Fruit fly (Drosophila melanogaster) whole organism, embryonic: ENCODE data around the gene Vm26Aa.
A peak's percentile ranks its signal among the peaks of the same experiment; 100 is the strongest.

Experiments
- CG11695 ChIP-seq: fragments of 200-800 bp; sonication (Bioruptor generic); IDR thresholded peaks from 3 replicates; pipeline ENCODE4 v1.3.6; 2022; ENCODE audit warnings: missing biosample characterization, missing genetic modification characterization
- CG12071 ChIP-seq: fragments of 200-800 bp; sonication (Bioruptor generic); optimal IDR thresholded peaks from 3 replicates; lab custom pipeline; 2018; ENCODE audit warnings: missing biosample characterization, mild to moderate bottlenecking, missing genetic modification characterization
- CG12104 ChIP-seq: fragments of 200-800 bp; sonication (Bioruptor generic); optimal IDR thresholded peaks from 3 replicates; lab custom pipeline; 2016; ENCODE audit warnings: missing biosample characterization, missing genetic modification characterization
- CG15011 ChIP-seq: fragments of 200-800 bp; sonication (Bioruptor generic); optimal IDR thresholded peaks from 3 replicates; lab custom pipeline; 2018; ENCODE audit warnings: missing biosample characterization, mild to moderate bottlenecking, missing genetic modification characterization
- CG17359 ChIP-seq: fragments of 200-800 bp; sonication (Bioruptor generic); optimal IDR thresholded peaks from 3 replicates; lab custom pipeline; 2018; ENCODE audit warnings: missing biosample characterization, mild to moderate bottlenecking, missing genetic modification characterization, moderate library complexity
- CG17361 ChIP-seq: fragments of 200-800 bp; sonication (Bioruptor generic); IDR thresholded peaks from 3 replicates; pipeline ENCODE4 v1.3.6; 2022; ENCODE audit warnings: missing biosample characterization, missing genetic modification characterization
- CG17568 ChIP-seq: fragments of 200-800 bp; sonication (Bioruptor generic); optimal IDR thresholded peaks from 2 replicates; lab custom pipeline; 2018; ENCODE audit warnings: missing biosample characterization, mild to moderate bottlenecking, missing genetic modification characterization, moderate library complexity
- CG17829 ChIP-seq: fragments of 200-800 bp; optimal IDR thresholded peaks from 2 replicates; lab custom pipeline; 2019; ENCODE audit warnings: missing biosample characterization, mild to moderate bottlenecking, missing genetic modification characterization, moderate library complexity
- CG1792 ChIP-seq: fragments of 200-800 bp; sonication (Bioruptor generic); optimal IDR thresholded peaks from 2 replicates; lab custom pipeline; 2016; ENCODE audit warnings: missing biosample characterization, missing genetic modification characterization
- CG1832 ChIP-seq: fragments of 200-800 bp; sonication (Bioruptor generic); optimal IDR thresholded peaks from 2 replicates; lab custom pipeline; 2017; ENCODE audit warnings: missing biosample characterization, mild to moderate bottlenecking, missing genetic modification characterization, inconsistent platforms
- CG18476 ChIP-seq: fragments of 200-800 bp; sonication (Bioruptor generic); optimal IDR thresholded peaks from 2 replicates; lab custom pipeline; 2016; ENCODE audit warnings: missing biosample characterization, mild to moderate bottlenecking, missing genetic modification characterization
- CG2712 ChIP-seq: fragments of 200-800 bp; optimal IDR thresholded peaks from 3 replicates; lab custom pipeline; 2019; ENCODE audit warnings: missing biosample characterization, mild to moderate bottlenecking, missing genetic modification characterization, moderate library complexity
- CG30431 ChIP-seq: fragments of 200-800 bp; sonication (Bioruptor generic); optimal IDR thresholded peaks from 2 replicates; lab custom pipeline; 2017; ENCODE audit warnings: missing biosample characterization, missing genetic modification characterization
- CG33557 ChIP-seq: fragments of 200-800 bp; sonication (Bioruptor generic); optimal IDR thresholded peaks from 2 replicates; lab custom pipeline; 2019; ENCODE audit warnings: missing biosample characterization, mild to moderate bottlenecking, missing genetic modification characterization, moderate library complexity
- CG3407 ChIP-seq: fragments of 200-800 bp; sonication (Bioruptor generic); optimal IDR thresholded peaks from 2 replicates; lab custom pipeline; 2018; ENCODE audit warnings: missing biosample characterization, mild to moderate bottlenecking, missing genetic modification characterization
- CG4617 ChIP-seq: fragments of 200-800 bp; sonication (Bioruptor generic); optimal IDR thresholded peaks from 3 replicates; lab custom pipeline; 2016; ENCODE audit warnings: missing biosample characterization, missing genetic modification characterization, borderline replicate concordance
- CG6272 ChIP-seq: fragments of 200-800 bp; sonication (Bioruptor generic); IDR thresholded peaks from 2 replicates; pipeline ENCODE4 v1.3.6; 2022; ENCODE audit warnings: missing biosample characterization, missing genetic modification characterization
- CG6765 ChIP-seq: fragments of 200-800 bp; sonication (Bioruptor generic); optimal IDR thresholded peaks from 3 replicates; lab custom pipeline; 2017; ENCODE audit warnings: missing biosample characterization, mild to moderate bottlenecking, missing genetic modification characterization
- CG8290 ChIP-seq, 3 experiments: fragments of 200-800 bp; sonication (Bioruptor generic); optimal IDR thresholded peaks; 2 replicates each; lab custom pipeline; 2016 to 2019; ENCODE audit warnings: missing biosample characterization in 3 of 3, missing genetic modification characterization in 3 of 3, mild to moderate bottlenecking in 2 of 3, moderate library complexity in 1 of 3
- Dll ChIP-seq: fragments of 200-800 bp; sonication (Bioruptor generic); IDR thresholded peaks from 4 replicates; pipeline ENCODE4 v1.3.6; 2022; ENCODE audit warnings: missing biosample characterization, missing genetic modification characterization; ENCODE audit not compliant: partially characterized antibody
- Doc2 ChIP-seq: fragments of 200-800 bp; sonication (Bioruptor generic); IDR thresholded peaks from 2 replicates; pipeline ENCODE4 v1.3.6; 2022; ENCODE audit warnings: missing biosample characterization, missing genetic modification characterization
- ERR ChIP-seq: fragments of 200-800 bp; sonication (Bioruptor generic); optimal IDR thresholded peaks from 2 replicates; lab custom pipeline; 2016; ENCODE audit warnings: missing biosample characterization, missing genetic modification characterization
- HLHmδ ChIP-seq: fragments of 200-800 bp; sonication (Bioruptor generic); optimal IDR thresholded peaks from 2 replicates; lab custom pipeline; 2018; ENCODE audit warnings: missing biosample characterization, mild to moderate bottlenecking, missing genetic modification characterization, moderate library complexity
- Neu2 ChIP-seq: fragments of 200-800 bp; sonication (Bioruptor generic); optimal IDR thresholded peaks from 3 replicates; lab custom pipeline; 2016; ENCODE audit warnings: missing biosample characterization, missing genetic modification characterization, borderline replicate concordance
- Optix ChIP-seq: fragments of 200-800 bp; sonication (Bioruptor generic); IDR thresholded peaks from 3 replicates; pipeline ENCODE4 v1.3.6; 2022; ENCODE audit warnings: missing biosample characterization, missing genetic modification characterization
- Six4 ChIP-seq: fragments of 200-800 bp; sonication (Bioruptor generic); optimal IDR thresholded peaks from 2 replicates; lab custom pipeline; 2016; ENCODE audit warnings: missing biosample characterization, missing genetic modification characterization
- Stat92E ChIP-seq, 3 experiments: fragments of >200 bp in 2 of 3; fragments of 200-800 bp in 1 of 3; sonication (Bioruptor generic) in 1 of 3; optimal IDR thresholded peaks; 2 replicates each; lab custom pipeline; 2017 to 2019; ENCODE audit warnings: missing biosample characterization in 3 of 3, missing genetic modification characterization in 3 of 3, mild to moderate bottlenecking in 1 of 3, moderate library complexity in 1 of 3
- Xrp1 ChIP-seq: fragments of 200-800 bp; sonication (Bioruptor generic); IDR thresholded peaks from 2 replicates; pipeline ENCODE4 v1.3.6; 2022; ENCODE audit warnings: missing biosample characterization, missing genetic modification characterization
- ato ChIP-seq: fragments of 200-800 bp; sonication (Bioruptor generic); IDR thresholded peaks from 2 replicates; pipeline ENCODE4 v1.3.6; 2022; ENCODE audit warnings: missing biosample characterization, missing genetic modification characterization; ENCODE audit not compliant: partially characterized antibody
- bigmax ChIP-seq: fragments of 200-800 bp; sonication (Bioruptor generic); optimal IDR thresholded peaks from 2 replicates; lab custom pipeline; 2018; ENCODE audit warnings: missing biosample characterization, mild to moderate bottlenecking, missing genetic modification characterization
- cg ChIP-seq: fragments of 200-800 bp; sonication (Bioruptor generic); optimal IDR thresholded peaks from 3 replicates; lab custom pipeline; 2019; ENCODE audit warnings: missing biosample characterization, mild to moderate bottlenecking, missing genetic modification characterization, moderate library complexity
- chif ChIP-seq, 2 experiments: fragments of 200-800 bp; sonication (Bioruptor generic); optimal IDR thresholded peaks; 3 replicates each; lab custom pipeline; 2016; ENCODE audit warnings: missing biosample characterization in 2 of 2, missing genetic modification characterization in 2 of 2
- chinmo ChIP-seq: fragments of 200-800 bp; sonication (Bioruptor generic); IDR thresholded peaks from 4 replicates; pipeline ENCODE4 v1.3.6; 2022; ENCODE audit warnings: missing biosample characterization, missing genetic modification characterization; ENCODE audit not compliant: partially characterized antibody
- cwo ChIP-seq: fragments of 200-800 bp; sonication (Bioruptor generic); optimal IDR thresholded peaks from 3 replicates; lab custom pipeline; 2017; ENCODE audit warnings: missing biosample characterization, missing genetic modification characterization, mild to moderate bottlenecking, moderate library complexity, missing genetic modification reagents
- her ChIP-seq: fragments of 200-800 bp; sonication (Bioruptor generic); optimal IDR thresholded peaks from 2 replicates; lab custom pipeline; 2016; ENCODE audit warnings: missing biosample characterization, missing genetic modification characterization
- mam ChIP-seq: fragments of 200-800 bp; sonication (Bioruptor generic); optimal IDR thresholded peaks from 3 replicates; lab custom pipeline; 2016; ENCODE audit warnings: missing biosample characterization, missing genetic modification characterization
- p53 ChIP-seq: fragments of 200-800 bp; sonication (Bioruptor generic); optimal IDR thresholded peaks from 2 replicates; lab custom pipeline; 2016; ENCODE audit warnings: missing biosample characterization, missing genetic modification characterization
- row ChIP-seq: fragments of 200-800 bp; sonication (Bioruptor generic); IDR thresholded peaks from 3 replicates; pipeline ENCODE4 v1.3.6; 2022; ENCODE audit warnings: missing biosample characterization, missing genetic modification characterization
- sens ChIP-seq: fragments of 200-800 bp; sonication (Bioruptor generic); peaks from one replicate; lab custom pipeline; 2016; ENCODE audit warnings: missing biosample characterization, missing genetic modification characterization
- sima ChIP-seq: fragments of 200-800 bp; sonication (Bioruptor generic); optimal IDR thresholded peaks from 2 replicates; lab custom pipeline; 2016; ENCODE audit warnings: missing biosample characterization, missing genetic modification characterization
- sob ChIP-seq: fragments of 200-800 bp; sonication (Bioruptor generic); IDR thresholded peaks from 2 replicates; pipeline ENCODE4 v1.3.6; 2022; ENCODE audit warnings: missing biosample characterization, missing genetic modification characterization
- sug ChIP-seq: fragments of 200-800 bp; optimal IDR thresholded peaks from 2 replicates; lab custom pipeline; 2019; ENCODE audit warnings: missing biosample characterization, mild to moderate bottlenecking, missing genetic modification characterization, moderate library complexity
- unc-4 ChIP-seq: fragments of 200-800 bp; sonication (Bioruptor generic); IDR thresholded peaks from 2 replicates; pipeline ENCODE4 v1.3.6; 2022; ENCODE audit warnings: missing biosample characterization, missing genetic modification characterization; ENCODE audit not compliant: partially characterized antibody
- vfl ChIP-seq: fragments of 200-800 bp; sonication (Bioruptor generic); optimal IDR thresholded peaks from 2 replicates; lab custom pipeline; 2016; ENCODE audit warnings: missing biosample characterization, missing genetic modification characterization

The Vm26Aa gene

dm6 chr2L:5944305-5945282 is 15.5 kb downstream of the Vm26Aa start (continued):
- TF ChIP-seq ERR (GFP tag; lab: Kevin White, UChicago) (peak; percentile 70), Optix (GFP tag; lab: Robert Waterston, UW) (no peak), sug (tag; lab: Kevin White, UChicago) (peak; percentile 97), chinmo (peak; percentile 81; the same call in 1 of the 4 replicates), CG30431 (no peak), CG33557 (no peak), CG11695 (no peak), ato (GFP tag; lab: Robert Waterston, UW) (peak; percentile 27; the same call in 1 of the 2 replicates), sens (GFP tag; lab: Kevin White, UChicago) (no peak), CG1792 (GFP tag; lab: Kevin White, UChicago) (peak; percentile 9), Dll (GFP tag; lab: Robert Waterston, UW) (peak; percentile 50; the same call in 2 of the 4 replicates), CG12104 (GFP tag; lab: Kevin White, UChicago) (no peak), cwo (GFP tag; lab: Kevin White, UChicago) (peak; percentile 95), row (GFP tag; lab: Robert Waterston, UW) (no peak), chif (GFP tag; optimal IDR thresholded peaks at IDR 0.05; lab: Kevin White, UChicago) (no peak)

dm6 chr2L:5943229-5944078 is 16.7 kb downstream of the Vm26Aa start, which contains the start of the genes Sfp26Ad and Gpdh1:
TSS of gene Sfp26Ad (minus strand) at chr2L:5943304.
TSS of gene Gpdh1 (plus strand) at chr2L:5943643.
- peak; percentile 41 for TF ChIP-seq Neu2
- peak; percentile 12 for TF ChIP-seq CG15011
- peak; percentile 41 for TF ChIP-seq CG18476 (GFP tag; lab: Kevin White, UChicago)
- peak; percentile 95 for TF ChIP-seq cg
- peak; percentile 38 for TF ChIP-seq p53
- TF ChIP-seq CG8290 (GFP tag; optimal IDR thresholded peaks at IDR 0.05; lab: Kevin White, UChicago) = peak; percentile 68
- TF ChIP-seq CG8290 (tag; optimal IDR thresholded peaks at IDR 0.05; lab: Kevin White, UChicago) = peak in 1 of 2 experiments; percentile 92
- no peak; the same call in 1 of the 2 replicates for TF ChIP-seq CG6272 (GFP tag; lab: Robert Waterston, UW)
- peak; percentile 91 for TF ChIP-seq CG4617 (GFP tag; lab: Kevin White, UChicago)
- peak; percentile 15 for TF ChIP-seq sima (GFP tag; lab: Kevin White, UChicago)
- peak; percentile 68 for TF ChIP-seq CG2712 (tag; lab: Kevin White, UChicago)
- TF ChIP-seq Stat92E (GFP tag; optimal IDR thresholded peaks at IDR 0.05; lab: Kevin White, UChicago) = no peak
- peak; percentile 74 for TF ChIP-seq CG17568
- TF ChIP-seq mam (GFP tag; lab: Kevin White, UChicago) = peak; percentile 93
- TF ChIP-seq CG1832 = no peak
- peak; percentile 84 for TF ChIP-seq sob (GFP tag; lab: Robert Waterston, UW)
- peak; percentile 55 for TF ChIP-seq unc-4 (GFP tag; lab: Robert Waterston, UW)
- peak; percentile 68 for TF ChIP-seq Six4
- TF ChIP-seq her (GFP tag; lab: Kevin White, UChicago) = peak; percentile 77
- peak; percentile 73 for TF ChIP-seq CG17829 (tag; lab: Kevin White, UChicago)
- TF ChIP-seq CG6765 (GFP tag; lab: Kevin White, UChicago) = peak; percentile 78
- peak; percentile 45 for TF ChIP-seq CG12071 (GFP tag; lab: Kevin White, UChicago)
- TF ChIP-seq CG17359 (tag; lab: Kevin White, UChicago) = peak; percentile 58
- TF ChIP-seq vfl = peak; percentile 81
- TF ChIP-seq CG3407 = peak; percentile 67
- peak; percentile 74; the same call in 2 of the 3 replicates for TF ChIP-seq CG17361 (GFP tag; lab: Robert Waterston, UW)
- TF ChIP-seq bigmax = peak; percentile 23
- peak; percentile 28 for TF ChIP-seq HLHmδ (GFP tag; lab: Kevin White, UChicago)
- peak; percentile 74 for TF ChIP-seq Xrp1 (GFP tag; lab: Robert Waterston, UW)
- TF ChIP-seq Doc2 = no peak
